Fruit fly (Drosophila melanogaster): ENCODE measurements around the gene slmo.

dm6 chr2L:6082936-6083627, 34.6 kb upstream of the slmo start:
- TF ChIP-seq Mnt (GFP tag; optimal IDR thresholded peaks at IDR 0.05) (peak; percentile 69), Crg-1 (GFP tag; optimal IDR thresholded peaks at IDR 0.05) (no peak), Hr96 (GFP tag; optimal IDR thresholded peaks at IDR 0.05) (peak; percentile 44), bab1 (GFP tag; optimal IDR thresholded peaks at IDR 0.05) (no peak), cnc (optimal IDR thresholded peaks at IDR 0.05) (peak in 1 of 2 experiments; percentile 2)

Measured in whole organism, adult.